Worm (Caenorhabditis elegans): Measurements from ENCODE around the gene oac-41.

Gene oac-41

DNA sequence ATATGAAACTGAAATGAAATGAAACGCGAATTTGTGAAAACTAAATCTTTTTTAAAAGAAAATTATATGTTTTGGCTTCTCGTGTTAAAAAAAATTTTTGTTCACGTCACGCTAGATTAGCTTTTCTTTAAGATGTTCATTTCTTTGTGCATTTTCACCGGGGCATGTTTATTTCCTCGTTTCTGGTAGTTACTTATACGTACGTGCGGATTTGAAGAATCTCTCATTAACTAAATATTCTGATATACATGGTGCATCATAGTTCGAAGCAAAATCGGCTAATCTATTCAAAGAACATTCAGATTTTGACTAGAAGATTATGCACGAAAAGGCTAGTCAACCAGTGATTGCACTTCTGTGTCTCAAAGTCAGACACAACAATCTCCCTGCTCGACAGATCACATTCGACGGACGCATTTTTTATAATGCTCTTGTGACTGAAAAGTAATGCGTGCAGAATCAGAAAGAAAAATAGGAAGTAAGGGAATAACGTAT is 25.6 kb upstream of the oac-41 start, which contains the start of gene C25E10.17:
Gene C25E10.17, minus strand, starts transcription at position 51 of the 495 bp plus-strand sequence.
- TF ChIP-seq nhr-11 (tag; optimal IDR thresholded peaks at IDR 0.05) (peak; percentile 23), aly-2 (tag; optimal IDR thresholded peaks at IDR 0.05) (no peak)

DNA sequence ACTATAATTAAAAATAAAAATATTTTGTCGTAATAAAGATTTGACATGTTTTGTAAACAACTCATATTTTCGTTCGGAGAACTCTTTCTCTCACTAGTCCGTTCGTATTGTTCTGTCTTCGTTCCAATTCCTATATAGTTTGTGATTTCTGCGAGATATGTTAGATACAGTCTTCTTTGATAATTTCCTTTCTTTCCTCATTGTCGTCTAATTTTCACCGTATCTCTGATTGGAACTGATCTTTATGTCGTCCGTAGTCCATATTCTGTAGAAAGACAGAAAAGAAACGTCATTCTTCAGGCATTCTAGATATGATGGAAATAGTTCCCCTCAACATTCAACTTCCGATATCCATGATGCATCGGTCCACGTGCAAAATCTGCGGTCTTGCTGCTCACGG is 22.9 kb upstream of the oac-41 start, which contains the start of gene nhr-30:
Gene nhr-30, plus strand, starts transcription at position 301 of the 400 bp plus-strand sequence.
- TF ChIP-seq ceh-28 (tag; optimal IDR thresholded peaks at IDR 0.05) = no peak
- TF ChIP-seq egl-5 (tag; optimal IDR thresholded peaks at IDR 0.05) = no peak

DNA sequence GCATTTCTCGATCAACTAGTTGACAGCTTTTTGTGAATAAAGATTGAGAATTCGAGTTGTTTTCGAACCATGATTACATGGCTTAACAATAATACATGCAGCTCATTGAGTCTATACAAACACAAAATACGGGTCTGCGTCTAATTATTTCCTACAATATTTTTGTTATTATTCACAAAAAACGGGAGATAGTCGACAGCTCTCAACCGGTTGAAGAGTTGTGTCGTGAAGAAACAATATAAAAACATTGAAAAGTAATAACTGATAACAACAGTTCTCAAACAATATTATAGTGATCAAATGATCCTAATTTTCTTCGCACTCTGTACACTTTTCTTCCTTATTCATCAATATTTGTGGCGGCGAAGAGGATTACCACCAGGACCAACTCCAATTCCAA is 19.1 kb upstream of the oac-41 start, which contains the start of gene cyp-33B1:
Gene cyp-33B1, plus strand, starts transcription at position 301 of the 400 bp plus-strand sequence.
- TF ChIP-seq ama-1 (optimal IDR thresholded peaks at IDR 0.05) (no peak), fkh-2 (tag; optimal IDR thresholded peaks at IDR 0.05) (no peak), ceh-82 (tag; optimal IDR thresholded peaks at IDR 0.05) (no peak), pqm-1 (tag; optimal IDR thresholded peaks at IDR 0.05) (no peak), tbx-2 (tag; optimal IDR thresholded peaks at IDR 0.05) (no peak), ZK546.5 (tag; optimal IDR thresholded peaks at IDR 0.05) (no peak), eor-1 (tag; optimal IDR thresholded peaks at IDR 0.05) (no peak), nhr-23 (tag; optimal IDR thresholded peaks at IDR 0.05) (no peak), R02D3.7 (tag; optimal IDR thresholded peaks at IDR 0.05) (no peak), nhr-11 (tag; optimal IDR thresholded peaks at IDR 0.05) (no peak), elt-1 (tag; optimal IDR thresholded peaks at IDR 0.05) (no peak), nhr-25 (tag; optimal IDR thresholded peaks at IDR 0.05) (no peak), ceh-28 (tag; optimal IDR thresholded peaks at IDR 0.05) (no peak), ztf-11 (tag; optimal IDR thresholded peaks at IDR 0.05) (no peak)

DNA sequence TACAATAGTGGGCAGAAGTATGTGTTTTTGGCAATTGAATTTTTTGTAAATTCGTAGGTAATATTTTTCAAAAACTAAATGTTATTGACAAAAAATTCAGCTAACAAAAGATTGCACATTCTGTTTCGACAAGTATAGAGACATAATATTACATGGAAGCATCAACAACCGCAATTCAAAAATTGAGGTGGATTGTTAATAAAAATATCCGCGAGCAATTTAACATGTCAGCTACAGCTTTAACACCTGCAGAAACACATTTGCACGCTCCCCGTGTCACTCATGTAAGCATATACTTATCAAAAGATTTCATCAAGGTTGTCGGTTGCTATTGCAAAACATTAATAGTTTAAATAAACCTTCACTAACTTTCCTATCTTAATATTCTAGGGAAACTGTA is 13.7 kb upstream of the oac-41 start, which contains the start of gene srsx-34:
Gene srsx-34, plus strand, starts transcription at position 301 of the 400 bp plus-strand sequence.
- TF ChIP-seq ztf-4 (tag; optimal IDR thresholded peaks at IDR 0.05) = no peak
- TF ChIP-seq hmg-11 (tag; optimal IDR thresholded peaks at IDR 0.05) = no peak
- no peak for TF ChIP-seq nhr-43 (tag; optimal IDR thresholded peaks at IDR 0.05; ENCODE audit: poor library complexity, severe bottlenecking)
- no peak for TF ChIP-seq R02D3.7 (tag; optimal IDR thresholded peaks at IDR 0.05)
- TF ChIP-seq nhr-237 (tag; optimal IDR thresholded peaks at IDR 0.05) = no peak
- no peak for TF ChIP-seq ceh-16 (tag; optimal IDR thresholded peaks at IDR 0.05)
- TF ChIP-seq nhr-11 (tag; optimal IDR thresholded peaks at IDR 0.05) = no peak
- TF ChIP-seq nhr-76 (tag; optimal IDR thresholded peaks at IDR 0.05) = no peak
- no peak for TF ChIP-seq snpc-4 (tag; optimal IDR thresholded peaks at IDR 0.05)
- TF ChIP-seq nfya-1 (tag; optimal IDR thresholded peaks at IDR 0.05; ENCODE audit: insufficient read depth) = no peak
- TF ChIP-seq aly-2 (tag; optimal IDR thresholded peaks at IDR 0.05) = no peak
- TF ChIP-seq nhr-12 (tag; optimal IDR thresholded peaks at IDR 0.05) = no peak

DNA sequence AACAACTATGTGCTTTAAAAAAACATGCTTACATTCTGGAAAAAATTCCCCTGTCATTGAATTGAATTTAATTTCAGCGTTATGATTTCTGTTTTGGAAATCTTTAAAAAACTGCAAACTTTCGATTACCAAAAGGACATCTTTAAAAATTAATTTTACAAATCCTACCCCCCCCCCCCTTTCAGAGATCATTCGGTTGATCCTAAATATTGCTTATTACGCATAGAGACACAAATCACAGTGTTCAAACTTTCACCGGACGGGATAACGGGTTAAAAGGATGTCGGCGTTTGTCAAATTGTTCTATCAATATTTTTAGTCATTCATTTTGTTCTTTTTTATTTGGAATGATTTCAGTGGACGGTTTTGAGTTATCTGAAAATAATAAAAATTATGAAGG is 11.3 kb upstream of the oac-41 start, which contains the start of gene C25E10.4:
Gene C25E10.4, plus strand, starts transcription at position 301 of the 400 bp plus-strand sequence.
- no peak for TF ChIP-seq pqm-1 (tag; optimal IDR thresholded peaks at IDR 0.05)
- TF ChIP-seq nhr-237 (tag; optimal IDR thresholded peaks at IDR 0.05) = no peak
- no peak for TF ChIP-seq nhr-12 (tag; optimal IDR thresholded peaks at IDR 0.05)
- TF ChIP-seq lin-39 (tag; optimal IDR thresholded peaks at IDR 0.05) = no peak

DNA sequence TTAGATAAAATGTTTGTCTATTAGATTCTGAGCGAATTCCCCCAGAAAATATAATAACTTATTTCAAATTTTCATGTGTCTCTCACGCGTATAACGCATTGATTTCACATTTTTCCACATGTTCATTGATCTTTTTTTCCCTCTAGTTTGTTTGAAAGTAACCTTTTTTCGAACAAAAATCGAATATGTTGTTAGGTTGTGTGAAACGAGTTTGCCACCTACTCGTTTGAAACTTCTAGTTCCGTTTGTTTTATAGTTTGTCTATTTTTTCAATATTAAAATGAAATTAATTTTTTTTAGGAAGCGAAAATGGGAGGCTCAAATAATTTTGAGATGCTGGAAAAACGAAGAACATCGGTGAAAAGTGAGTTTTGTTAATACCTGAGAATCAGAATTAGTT is 8.3 kb upstream of the oac-41 start, which contains the start of gene C25E10.5:
Gene C25E10.5, plus strand, starts transcription at position 301 of the 400 bp plus-strand sequence.
- no peak for TF ChIP-seq aly-2 (tag; optimal IDR thresholded peaks at IDR 0.05)
- TF ChIP-seq fkh-2 (tag; optimal IDR thresholded peaks at IDR 0.05) = no peak
- TF ChIP-seq skn-1 (tag; optimal IDR thresholded peaks at IDR 0.05) = no peak
- TF ChIP-seq lin-39 (tag; optimal IDR thresholded peaks at IDR 0.05) = no peak
- no peak for TF ChIP-seq lsy-12 (tag; optimal IDR thresholded peaks at IDR 0.05)

DNA sequence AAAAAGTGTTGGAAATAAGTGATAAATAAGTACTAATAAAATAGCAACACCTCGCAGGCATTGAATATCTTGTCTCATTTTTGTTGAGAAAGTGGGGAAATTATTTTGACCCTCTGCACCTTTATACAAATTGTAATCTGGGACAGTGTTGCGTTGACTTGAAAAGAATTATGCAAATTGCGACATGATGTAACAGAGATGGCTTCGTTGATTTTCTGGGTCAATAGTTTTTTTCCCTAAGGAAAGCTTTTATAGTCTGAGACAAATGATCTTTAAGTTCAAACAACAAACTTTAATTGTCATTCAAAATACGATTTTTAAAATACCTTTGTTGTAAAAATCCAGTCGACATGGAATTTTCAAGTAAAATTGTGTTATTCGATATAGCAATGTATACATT is 2.7 kb upstream of the oac-41 start, which contains the start of gene bus-1:
Gene bus-1, minus strand, starts transcription at position 101 of the 400 bp plus-strand sequence.
- TF ChIP-seq nhr-12 (tag; optimal IDR thresholded peaks at IDR 0.05) (no peak), unc-62 (GFP tag; optimal IDR thresholded peaks at IDR 0.05) (no peak), aly-2 (tag; optimal IDR thresholded peaks at IDR 0.05) (no peak), nhr-77 (tag; optimal IDR thresholded peaks at IDR 0.05) (no peak), fkh-2 (tag; optimal IDR thresholded peaks at IDR 0.05) (no peak), mml-1 (tag; optimal IDR thresholded peaks at IDR 0.05) (no peak)
